Worm (Caenorhabditis elegans) whole organism, mixed stage, embryonic: Measurements from ENCODE around the gene sri-31.

ENCODE experiments used
- M03D4.4 ChIP-seq: sonication (generic microtip); optimal IDR thresholded peaks from 2 replicates; lab custom pipeline; 2017; ENCODE audit warnings: mild to moderate bottlenecking, missing genetic modification characterization, missing compliant biosample characterization
- bed-3 ChIP-seq: fragments of 200-800 bp; sonication (Bioruptor generic); optimal IDR thresholded peaks from 3 replicates; lab custom pipeline; 2018; ENCODE audit warnings: mild to moderate bottlenecking, missing genetic modification characterization, moderate library complexity, missing compliant biosample characterization
- blmp-1 ChIP-seq: fragments of 150-350 bp; optimal IDR thresholded peaks from 2 replicates; lab custom pipeline; 2014; ENCODE audit warnings: missing biosample characterization, missing genetic modification characterization
- ceh-39 ChIP-seq: fragments of 150-350 bp; optimal IDR thresholded peaks from 2 replicates; lab custom pipeline; 2014; ENCODE audit warnings: missing biosample characterization, missing genetic modification characterization
- ceh-43 ChIP-seq: fragments of 200-800 bp; sonication (Bioruptor generic); optimal IDR thresholded peaks from 2 replicates; lab custom pipeline; 2018; ENCODE audit warnings: mild to moderate bottlenecking, missing genetic modification characterization, moderate library complexity, missing compliant biosample characterization
- ceh-83 ChIP-seq: fragments of 200-800 bp; sonication (Bioruptor generic); optimal IDR thresholded peaks from 2 replicates; lab custom pipeline; 2018; ENCODE audit warnings: mild to moderate bottlenecking, missing genetic modification characterization, missing compliant biosample characterization
- ces-1 ChIP-seq: fragments of 150-350 bp; optimal IDR thresholded peaks from 2 replicates; lab custom pipeline; 2014; ENCODE audit warnings: missing biosample characterization, missing genetic modification reagents, missing genetic modification characterization
- cnd-1 ChIP-seq: fragments of 200-800 bp; sonication (Bioruptor generic); optimal IDR thresholded peaks from 2 replicates; lab custom pipeline; 2018; ENCODE audit warnings: mild to moderate bottlenecking, missing genetic modification characterization, missing compliant biosample characterization
- elt-1 ChIP-seq: sonication (generic microtip); optimal IDR thresholded peaks from 2 replicates; lab custom pipeline; 2017; ENCODE audit warnings: missing genetic modification characterization, mild to moderate bottlenecking, missing compliant biosample characterization, antibody characterized with exemption, moderate library complexity, borderline replicate concordance; ENCODE audit not compliant: insufficient read depth
- elt-3 ChIP-seq: fragments of 150-350 bp; optimal IDR thresholded peaks from 2 replicates; lab custom pipeline; 2014; ENCODE audit warnings: missing biosample characterization, missing genetic modification characterization
- ham-2 ChIP-seq: fragments of 200-800 bp; sonication (Bioruptor generic); optimal IDR thresholded peaks from 2 replicates; lab custom pipeline; 2018; ENCODE audit warnings: mild to moderate bottlenecking, missing genetic modification characterization, missing compliant biosample characterization
- hlh-1 ChIP-seq: fragments of 150-350 bp; optimal IDR thresholded peaks from 2 replicates; lab custom pipeline; 2014; ENCODE audit warnings: missing biosample characterization, missing genetic modification reagents, missing genetic modification characterization
- lin-32 ChIP-seq: fragments of 200-800 bp; sonication (Bioruptor generic); optimal IDR thresholded peaks from 2 replicates; lab custom pipeline; 2018; ENCODE audit warnings: mild to moderate bottlenecking, missing genetic modification characterization, missing compliant biosample characterization
- lsy-2 ChIP-seq: fragments of 150-350 bp; optimal IDR thresholded peaks from 2 replicates; lab custom pipeline; 2014; ENCODE audit warnings: missing biosample characterization, missing genetic modification characterization
- mab-5 ChIP-seq: fragments of 150-350 bp; optimal IDR thresholded peaks from 2 replicates; lab custom pipeline; 2014; ENCODE audit warnings: missing biosample characterization, missing genetic modification characterization
- mep-1 ChIP-seq: fragments of 150-350 bp; optimal IDR thresholded peaks from 2 replicates; lab custom pipeline; 2017; ENCODE audit warnings: missing biosample characterization, missing genetic modification reagents, missing genetic modification characterization, inconsistent platforms
- mls-2 ChIP-seq: sonication (generic microtip); optimal IDR thresholded peaks from 2 replicates; lab custom pipeline; 2016; ENCODE audit warnings: mild to moderate bottlenecking, missing genetic modification characterization, moderate library complexity, missing compliant biosample characterization
- nhr-12 ChIP-seq: fragments of 150-350 bp; optimal IDR thresholded peaks from 2 replicates; lab custom pipeline; 2014; ENCODE audit warnings: missing biosample characterization, missing genetic modification characterization
- nhr-2 ChIP-seq: fragments of 150-350 bp; optimal IDR thresholded peaks from 2 replicates; lab custom pipeline; 2014; ENCODE audit warnings: missing biosample characterization, missing genetic modification characterization
- nhr-28 ChIP-seq: fragments of 150-350 bp; optimal IDR thresholded peaks from 2 replicates; lab custom pipeline; 2014; ENCODE audit warnings: missing biosample characterization, missing genetic modification characterization
- nhr-76 ChIP-seq: sonication (generic microtip); optimal IDR thresholded peaks from 2 replicates; lab custom pipeline; 2017; ENCODE audit warnings: missing biosample characterization, missing genetic modification characterization
- pha-4 ChIP-seq: fragments of 150-350 bp; optimal IDR thresholded peaks from 2 replicates; lab custom pipeline; 2018; ENCODE audit warnings: missing biosample characterization, missing genetic modification reagents, missing genetic modification characterization
- sem-2 ChIP-seq: fragments of 200-800 bp; sonication (Bioruptor generic); optimal IDR thresholded peaks from 2 replicates; lab custom pipeline; 2018; ENCODE audit warnings: mild to moderate bottlenecking, missing genetic modification characterization, missing compliant biosample characterization
- snpc-4 ChIP-seq: fragments of 150-350 bp; optimal IDR thresholded peaks from 2 replicates; lab custom pipeline; 2014; ENCODE audit warnings: missing biosample characterization, missing genetic modification characterization
- sptf-1 ChIP-seq: sonication (generic microtip); optimal IDR thresholded peaks from 2 replicates; lab custom pipeline; 2017; ENCODE audit warnings: mild to moderate bottlenecking, missing genetic modification characterization, moderate library complexity, missing compliant biosample characterization
- tbx-8 ChIP-seq: fragments of 200-800 bp; sonication (Bioruptor generic); optimal IDR thresholded peaks from 2 replicates; lab custom pipeline; 2018; ENCODE audit warnings: mild to moderate bottlenecking, missing genetic modification characterization, moderate library complexity, missing compliant biosample characterization
- unc-120 ChIP-seq: sonication (generic microtip); optimal IDR thresholded peaks from 2 replicates; lab custom pipeline; 2017; ENCODE audit warnings: missing genetic modification characterization, missing compliant biosample characterization; ENCODE audit not compliant: poor library complexity, severe bottlenecking
- unc-39 ChIP-seq: fragments of 150-350 bp; optimal IDR thresholded peaks from 2 replicates; lab custom pipeline; 2014; ENCODE audit warnings: missing biosample characterization, missing genetic modification characterization
- unc-62 ChIP-seq: fragments of 150-350 bp; optimal IDR thresholded peaks from 2 replicates; lab custom pipeline; 2014; ENCODE audit warnings: missing biosample characterization, missing genetic modification reagents, missing genetic modification characterization
- ztf-11 ChIP-seq: fragments of 150-350 bp; optimal IDR thresholded peaks from 2 replicates; lab custom pipeline; 2014; ENCODE audit warnings: missing biosample characterization, missing genetic modification characterization

The sri-31 gene

ce11 chrII:3048378-3048777, 2.4 kb upstream of the sri-31 start, which contains the start of gene sri-28:
Gene sri-28 (plus strand): TSS chrII:3048678.
- TF ChIP-seq ztf-11 (tag; lab: Kevin White, UChicago) (no peak), sem-2 (GFP tag; lab: Kevin White, UChicago) (no peak), bed-3 (GFP tag; lab: Kevin White, UChicago) (no peak), mep-1 (no peak), M03D4.4 (tag; lab: Kevin White, UChicago) (no peak), ces-1 (GFP tag; lab: Kevin White, UChicago) (no peak), unc-39 (tag; lab: Kevin White, UChicago) (no peak), cnd-1 (tag; lab: Kevin White, UChicago) (no peak), nhr-76 (tag; lab: Kevin White, UChicago) (no peak)
- TF ChIP-seq, all 35 proteins: peak for 0

DNA sequence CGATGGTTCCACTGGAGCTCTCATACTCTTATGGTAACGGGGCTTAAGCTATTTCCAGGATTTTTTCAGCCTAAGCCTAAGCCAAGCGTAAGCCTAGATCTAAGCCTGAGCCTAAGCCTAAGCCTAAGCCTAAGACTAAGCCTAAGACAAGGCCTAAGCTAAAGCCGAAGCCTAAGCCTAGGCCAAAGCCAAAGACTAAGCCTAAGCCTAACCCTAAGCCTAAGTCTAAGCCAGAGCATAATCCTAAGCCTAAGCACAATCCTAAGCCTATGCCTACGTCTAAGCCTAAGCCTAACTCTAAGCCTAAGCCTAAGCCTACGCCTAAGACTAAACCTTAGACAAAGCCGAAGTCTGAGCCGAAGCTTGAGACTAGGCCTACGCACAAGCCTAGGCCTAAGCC, 1.8 kb upstream of the sri-31 start:
- TF ChIP-seq ham-2 (GFP tag; lab: Kevin White, UChicago) (peak; percentile 1), nhr-76 (tag; lab: Kevin White, UChicago) (no peak), ceh-39 (tag; lab: Kevin White, UChicago) (no peak)

ce11 chrII:3051332-3051731, 529 bp downstream of the sri-31 start:
- TF ChIP-seq elt-1 (tag; lab: Kevin White, UChicago), result no peak
- TF ChIP-seq nhr-76 (tag; lab: Kevin White, UChicago), result no peak
- TF ChIP-seq cnd-1 (tag; lab: Kevin White, UChicago), result no peak
- no peak for TF ChIP-seq mab-5 (tag; lab: Kevin White, UChicago)
- TF ChIP-seq elt-3 (tag; lab: Kevin White, UChicago), result no peak
- no peak for TF ChIP-seq ces-1 (GFP tag; lab: Kevin White, UChicago)
- TF ChIP-seq nhr-12 (tag; lab: Kevin White, UChicago), result no peak
- no peak for TF ChIP-seq tbx-8
- no peak for TF ChIP-seq unc-120 (tag; lab: Kevin White, UChicago)
- no peak for TF ChIP-seq unc-39 (tag; lab: Kevin White, UChicago)

DNA sequence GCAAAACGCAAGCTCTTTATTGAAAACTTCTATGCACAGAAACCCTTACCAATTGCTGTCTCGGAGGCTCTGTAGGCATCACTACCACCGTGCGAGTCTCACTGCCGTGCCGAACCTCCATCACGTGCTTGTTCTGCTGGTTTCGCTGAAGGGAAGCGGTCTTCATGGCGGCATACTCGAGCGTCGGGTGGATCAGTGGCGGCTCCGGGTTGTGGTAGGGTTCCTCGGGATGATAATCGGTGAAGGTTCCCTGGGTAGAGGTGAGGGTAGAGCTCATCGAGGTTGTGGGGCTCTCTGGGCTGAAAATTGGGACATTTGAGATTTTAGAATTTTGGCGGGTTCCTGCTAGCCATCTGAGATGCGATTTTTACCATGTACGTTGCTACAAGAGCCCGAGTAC, 2.0 kb downstream of the sri-31 start:
- TF ChIP-seq mab-5 (tag; lab: Kevin White, UChicago), result no peak
- TF ChIP-seq ham-2 (GFP tag; lab: Kevin White, UChicago), result no peak
- no peak for TF ChIP-seq lsy-2
- TF ChIP-seq nhr-2 (tag; lab: Kevin White, UChicago), result no peak
- no peak for TF ChIP-seq mls-2 (tag; lab: Kevin White, UChicago)
- no peak for TF ChIP-seq lin-32 (GFP tag; lab: Kevin White, UChicago)
- TF ChIP-seq M03D4.4 (tag; lab: Kevin White, UChicago), result no peak
- no peak for TF ChIP-seq tbx-8
- no peak for TF ChIP-seq nhr-28 (tag; lab: Kevin White, UChicago)
- TF ChIP-seq blmp-1 (tag; lab: Kevin White, UChicago), result no peak
- TF ChIP-seq hlh-1, result no peak
- TF ChIP-seq ces-1 (GFP tag; lab: Kevin White, UChicago), result no peak
- no peak for TF ChIP-seq sptf-1
- TF ChIP-seq elt-1 (tag; lab: Kevin White, UChicago), result no peak
- no peak for TF ChIP-seq ceh-83 (GFP tag; lab: Kevin White, UChicago)
- no peak for TF ChIP-seq unc-39 (tag; lab: Kevin White, UChicago)

- no peak for TF ChIP-seq lsy-2
- TF ChIP-seq lin-32 (GFP tag; lab: Kevin White, UChicago), result no peak
- TF ChIP-seq M03D4.4 (tag; lab: Kevin White, UChicago), result no peak
- TF ChIP-seq pha-4 (tag; lab: Kevin White, UChicago), result no peak
- no peak for TF ChIP-seq ces-1 (GFP tag; lab: Kevin White, UChicago)
- no peak for TF ChIP-seq ztf-11 (tag; lab: Kevin White, UChicago)
- no peak for TF ChIP-seq cnd-1 (tag; lab: Kevin White, UChicago)
- TF ChIP-seq unc-62 (GFP tag; lab: Kevin White, UChicago), result no peak
- no peak for TF ChIP-seq snpc-4 (tag; lab: Kevin White, UChicago)
- no peak for TF ChIP-seq tbx-8
- TF ChIP-seq ham-2 (GFP tag; lab: Kevin White, UChicago), result no peak
- no peak for TF ChIP-seq ceh-43 (GFP tag; lab: Kevin White, UChicago)
- TF ChIP-seq, all 35 proteins: peak for 0
Measured at ce11 chrII:3053689-3054088, 2.9 kb downstream of the sri-31 start.
